Fruit fly (Drosophila melanogaster) whole organism, pupa: ENCODE measurements around the gene CG32817.
A peak's percentile ranks its signal among the peaks of the same experiment; 100 is the strongest.

Experiments used
- CG10348 ChIP-seq: fragments of 200-800 bp; sonication (Bioruptor generic); IDR thresholded peaks from 2 replicates; pipeline ENCODE4 v1.3.6; 2022; ENCODE audit warnings: missing biosample characterization, missing genetic modification characterization
- CG12605 ChIP-seq: fragments of 200-800 bp; sonication (Bioruptor generic); IDR thresholded peaks from 2 replicates; pipeline ENCODE4 v1.3.6; 2022; ENCODE audit warnings: missing biosample characterization, missing genetic modification characterization
- CG13204 ChIP-seq: fragments of 200-800 bp; sonication (Bioruptor generic); optimal IDR thresholded peaks from 2 replicates; lab custom pipeline; 2018; ENCODE audit warnings: missing biosample characterization, mild to moderate bottlenecking, missing genetic modification characterization, moderate library complexity
- CG14655 ChIP-seq: fragments of 200-800 bp; sonication (Bioruptor generic); optimal IDR thresholded peaks from 3 replicates; lab custom pipeline; 2017; ENCODE audit warnings: mild to moderate bottlenecking, missing biosample characterization, missing genetic modification reagents, missing genetic modification characterization
- CG15710 ChIP-seq: fragments of 200-800 bp; sonication (Bioruptor generic); optimal IDR thresholded peaks from 2 replicates; lab custom pipeline; 2018; ENCODE audit warnings: missing biosample characterization, mild to moderate bottlenecking, missing genetic modification characterization, moderate library complexity
- CG17806 ChIP-seq: fragments of 200-800 bp; sonication (Bioruptor generic); optimal IDR thresholded peaks from 2 replicates; lab custom pipeline; 2018; ENCODE audit warnings: missing biosample characterization, mild to moderate bottlenecking, missing genetic modification characterization, moderate library complexity
- CG32121 ChIP-seq: fragments of 200-800 bp; sonication (Bioruptor generic); IDR thresholded peaks from 2 replicates; pipeline ENCODE4 v1.3.6; 2022; ENCODE audit warnings: missing biosample characterization, missing genetic modification characterization
- CG34367 ChIP-seq: fragments of 200-800 bp; sonication (Bioruptor generic); optimal IDR thresholded peaks from 2 replicates; lab custom pipeline; 2018; ENCODE audit warnings: missing biosample characterization, mild to moderate bottlenecking, missing genetic modification characterization
- CG4496 ChIP-seq: fragments of 200-800 bp; sonication (Bioruptor generic); IDR thresholded peaks from 3 replicates; pipeline ENCODE4 v1.3.6; 2022; ENCODE audit warnings: missing biosample characterization, missing genetic modification characterization
- CG8159 ChIP-seq: fragments of 200-800 bp; sonication (Bioruptor generic); optimal IDR thresholded peaks from 3 replicates; lab custom pipeline; 2018; ENCODE audit warnings: missing biosample characterization, mild to moderate bottlenecking, missing genetic modification characterization, moderate library complexity
- CG8301 ChIP-seq: fragments of 200-800 bp; sonication (Bioruptor generic); optimal IDR thresholded peaks from 2 replicates; lab custom pipeline; 2018; ENCODE audit warnings: missing biosample characterization, mild to moderate bottlenecking, missing genetic modification characterization
- CG9948 ChIP-seq: fragments of 200-800 bp; sonication (Bioruptor generic); optimal IDR thresholded peaks from 2 replicates; lab custom pipeline; 2018; ENCODE audit warnings: missing biosample characterization, mild to moderate bottlenecking, missing genetic modification characterization, moderate library complexity
- D1 ChIP-seq: fragments of 200-800 bp; sonication (Bioruptor generic); optimal IDR thresholded peaks from 2 replicates; lab custom pipeline; 2018; ENCODE audit warnings: missing biosample characterization, mild to moderate bottlenecking, missing genetic modification characterization, moderate library complexity
- EcR ChIP-seq: fragments of 200-800 bp; sonication (Bioruptor generic); optimal IDR thresholded peaks from 3 replicates; lab custom pipeline; 2019; ENCODE audit warnings: missing biosample characterization, missing genetic modification characterization, mild to moderate bottlenecking, moderate library complexity, missing genetic modification reagents
- Ets98B ChIP-seq: fragments of 200-800 bp; sonication (Bioruptor generic); IDR thresholded peaks from 2 replicates; pipeline ENCODE4 v1.3.6; 2022; ENCODE audit warnings: missing biosample characterization, missing genetic modification characterization
- Pif1A ChIP-seq: fragments of 200-800 bp; sonication (Bioruptor generic); optimal IDR thresholded peaks from 3 replicates; lab custom pipeline; 2016; ENCODE audit warnings: missing biosample characterization, missing genetic modification characterization
- Pif1B ChIP-seq: fragments of 200-800 bp; sonication (Bioruptor generic); optimal IDR thresholded peaks from 3 replicates; lab custom pipeline; 2016; ENCODE audit warnings: missing biosample characterization, missing genetic modification characterization
- Snoo ChIP-seq: fragments of 200-800 bp; sonication (Bioruptor generic); optimal IDR thresholded peaks from 3 replicates; lab custom pipeline; 2017; ENCODE audit warnings: missing biosample characterization, mild to moderate bottlenecking, missing genetic modification characterization, inconsistent platforms
- fd96Ca ChIP-seq: fragments of 200-800 bp; sonication (Bioruptor generic); IDR thresholded peaks from 3 replicates; pipeline ENCODE4 v1.3.6; 2022; ENCODE audit warnings: missing biosample characterization, missing genetic modification characterization
- gl ChIP-seq: fragments of 200-800 bp; sonication (Bioruptor generic); optimal IDR thresholded peaks from 2 replicates; lab custom pipeline; 2018; ENCODE audit warnings: missing biosample characterization, mild to moderate bottlenecking, missing genetic modification characterization
- rn ChIP-seq: fragments of 200-800 bp; sonication (Bioruptor generic); IDR thresholded peaks from 2 replicates; pipeline ENCODE4 v1.3.6; 2022; ENCODE audit warnings: missing biosample characterization, missing genetic modification characterization

Gene CG32817

DNA sequence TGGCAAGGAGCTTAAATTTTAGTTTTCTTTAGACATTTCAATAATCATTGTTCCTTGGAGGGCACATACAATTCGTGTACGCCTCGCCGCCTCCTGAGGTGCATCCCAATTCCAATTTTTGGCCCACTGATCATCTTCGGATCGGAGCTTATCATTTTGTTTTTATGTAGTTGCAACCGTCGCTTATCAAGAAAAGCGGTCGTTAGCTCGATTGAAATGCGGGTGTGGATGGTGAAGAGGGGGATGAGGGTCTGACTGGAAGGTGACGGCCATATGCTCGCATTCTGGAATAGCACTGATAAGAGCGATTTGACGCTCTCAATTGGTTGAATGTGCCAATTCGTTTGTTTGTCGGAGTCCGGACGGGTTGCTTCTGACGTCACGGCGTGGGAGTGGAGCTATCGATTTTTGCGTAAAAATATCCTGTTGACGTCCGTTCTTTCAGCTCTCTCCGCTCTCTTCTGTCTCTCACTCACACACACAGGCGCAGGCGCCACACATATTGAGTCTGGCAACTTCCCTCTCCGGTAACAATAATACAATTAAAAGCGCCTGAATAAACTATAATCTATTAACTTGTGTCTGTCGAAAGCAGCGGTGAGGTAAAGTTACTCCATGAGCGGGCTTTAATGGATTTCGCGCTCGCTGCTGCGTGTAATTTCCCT lies 20.2 kb downstream of the CG32817 start:
- TF ChIP-seq CG4496 (GFP tag; lab: Robert Waterston, UW) (no peak), CG34367 (no peak), EcR (GFP tag; lab: Kevin White, UChicago) (peak; percentile 74), CG10348 (no peak), CG8301 (tag; lab: Kevin White, UChicago) (no peak), fd96Ca (no peak)

- TF ChIP-seq Snoo (tag; lab: Kevin White, UChicago) (peak; percentile 61), CG9948 (tag; lab: Kevin White, UChicago) (peak; percentile 70), CG17806 (tag; lab: Kevin White, UChicago) (peak; percentile 63), CG32121 (GFP tag; lab: Robert Waterston, UW) (peak; percentile 81), CG8301 (tag; lab: Kevin White, UChicago) (peak; percentile 77), CG8159 (peak; percentile 76), CG10348 (peak; percentile 37; the same call in 1 of the 2 replicates), CG34367 (peak; percentile 67), D1 (no peak), Pif1B (GFP tag; lab: Kevin White, UChicago) (peak; percentile 61), CG13204 (peak; percentile 69), Ets98B (GFP tag; lab: Robert Waterston, UW) (peak; percentile 56), fd96Ca (peak; percentile 84), Pif1A (no peak), CG12605 (GFP tag; lab: Robert Waterston, UW) (peak; percentile 34; the same call in 1 of the 2 replicates), CG14655 (GFP tag; lab: Kevin White, UChicago) (no peak), EcR (GFP tag; lab: Kevin White, UChicago) (no peak), rn (peak; percentile 29; the same call in 1 of the 2 replicates), CG4496 (GFP tag; lab: Robert Waterston, UW) (peak; percentile 66), gl (tag; lab: Kevin White, UChicago) (peak; percentile 26), CG15710 (tag; lab: Kevin White, UChicago) (peak; percentile 67)
- TF ChIP-seq, all 21 proteins: peak for 17
These were observed 20.7 kb downstream of the CG32817 start for dm6 chrX:499589-500041.

- TF ChIP-seq EcR (GFP tag; lab: Kevin White, UChicago) (peak; percentile 65), CG10348 (no peak)
These were observed 30.3 kb downstream of the CG32817 start, which contains the start of gene arg for dm6 chrX:509117-509516. Gene arg (plus strand): TSS chrX:509435.

DNA sequence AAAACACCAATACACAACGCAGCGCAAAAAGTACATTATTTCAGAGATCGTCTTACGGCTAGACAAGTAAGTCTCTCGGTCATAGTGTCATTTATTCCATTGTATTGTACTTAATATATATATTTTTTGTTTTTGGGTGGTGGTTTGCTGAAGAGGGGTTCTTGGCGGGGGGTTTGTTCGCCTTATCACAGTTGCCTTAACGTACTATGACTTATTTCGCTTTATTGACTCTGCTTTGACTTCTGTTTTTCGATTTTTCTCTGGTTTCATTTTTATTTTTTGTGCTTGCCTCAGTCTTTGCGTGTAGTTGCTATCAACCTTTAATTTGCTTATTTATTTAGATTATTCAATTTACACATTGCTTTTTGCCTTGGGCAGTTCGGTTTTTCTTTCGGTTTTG lies 31.7 kb downstream of the CG32817 start:
- TF ChIP-seq CG14655 (GFP tag; lab: Kevin White, UChicago) (no peak), CG15710 (tag; lab: Kevin White, UChicago) (no peak), Pif1A (no peak), CG13204 (no peak), Snoo (tag; lab: Kevin White, UChicago) (no peak), Pif1B (GFP tag; lab: Kevin White, UChicago) (no peak), CG12605 (GFP tag; lab: Robert Waterston, UW) (no peak), CG17806 (tag; lab: Kevin White, UChicago) (no peak)

DNA sequence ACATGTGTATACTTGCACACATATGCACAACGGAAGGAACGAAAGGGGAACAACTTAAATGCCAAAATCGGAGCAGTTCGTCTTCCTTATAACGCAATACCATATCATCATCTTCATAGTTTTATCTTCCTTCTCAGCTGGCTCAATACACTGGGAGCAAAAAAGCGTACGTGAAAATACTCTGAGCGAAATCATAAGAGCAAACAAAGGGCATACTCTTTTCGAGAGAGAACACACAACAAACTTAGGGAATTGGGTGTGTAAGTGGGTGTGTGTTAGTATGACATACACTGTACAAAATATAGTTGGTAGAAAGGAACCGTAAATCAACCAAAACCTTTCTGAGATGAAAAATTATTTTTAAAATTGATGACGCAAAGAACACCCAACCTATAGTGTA lies 33.7 kb downstream of the CG32817 start:
- TF ChIP-seq D1 (no peak), CG8301 (tag; lab: Kevin White, UChicago) (no peak), CG17806 (tag; lab: Kevin White, UChicago) (no peak), CG34367 (no peak), CG4496 (GFP tag; lab: Robert Waterston, UW) (no peak), gl (tag; lab: Kevin White, UChicago) (no peak), CG9948 (tag; lab: Kevin White, UChicago) (no peak), CG10348 (no peak), Ets98B (GFP tag; lab: Robert Waterston, UW) (no peak), Pif1A (no peak), fd96Ca (no peak), rn (no peak), Snoo (tag; lab: Kevin White, UChicago) (no peak), CG13204 (no peak)

DNA sequence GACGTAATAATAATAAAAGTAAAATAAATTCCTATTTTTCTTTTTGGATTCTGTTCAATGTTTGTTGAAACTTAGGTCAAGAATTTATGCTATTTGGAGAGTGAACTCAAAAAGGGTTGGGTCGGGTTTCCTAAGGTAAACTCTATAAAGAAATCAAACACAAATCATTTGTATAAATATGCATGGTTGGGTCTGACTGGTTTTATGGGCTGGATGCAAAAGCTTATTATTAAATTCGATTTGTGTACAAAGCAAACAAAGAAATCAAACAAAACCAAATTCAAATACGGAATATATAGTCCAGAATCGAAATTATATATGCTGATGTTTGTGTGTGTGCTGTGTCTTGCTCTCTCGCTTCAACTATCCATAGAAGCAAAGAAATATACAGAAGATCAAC lies 36.8 kb downstream of the CG32817 start:
- TF ChIP-seq Pif1A (no peak), Snoo (tag; lab: Kevin White, UChicago) (no peak), CG8159 (no peak), CG4496 (GFP tag; lab: Robert Waterston, UW) (no peak), CG8301 (tag; lab: Kevin White, UChicago) (no peak), Pif1B (GFP tag; lab: Kevin White, UChicago) (no peak), CG32121 (GFP tag; lab: Robert Waterston, UW) (no peak), CG13204 (no peak), rn (no peak), CG10348 (no peak), Ets98B (GFP tag; lab: Robert Waterston, UW) (no peak), gl (tag; lab: Kevin White, UChicago) (no peak), CG12605 (GFP tag; lab: Robert Waterston, UW) (no peak), D1 (no peak), CG17806 (tag; lab: Kevin White, UChicago) (no peak), CG14655 (GFP tag; lab: Kevin White, UChicago) (no peak), EcR (GFP tag; lab: Kevin White, UChicago) (no peak), CG9948 (tag; lab: Kevin White, UChicago) (no peak), fd96Ca (no peak)
